Worm (Caenorhabditis elegans) whole organism, late embryonic: ENCODE data around the gene Y57G11B.6.
A peak's percentile ranks its signal among the peaks of the same experiment; 100 is the strongest.

ENCODE experiments used
- Y22D7AL.16 ChIP-seq: sonication (generic microtip); optimal IDR thresholded peaks from 2 replicates; lab custom pipeline; 2016; ENCODE audit warnings: missing genetic modification characterization, missing compliant biosample characterization
- ahr-1 ChIP-seq: sonication (generic microtip); optimal IDR thresholded peaks from 2 replicates; lab custom pipeline; 2016; ENCODE audit warnings: missing genetic modification characterization, missing compliant biosample characterization
- ceh-14 ChIP-seq: sonication (generic microtip); optimal IDR thresholded peaks from 2 replicates; lab custom pipeline; 2016; ENCODE audit warnings: missing genotype, missing genetic modification characterization, missing compliant biosample characterization
- ceh-18 ChIP-seq: sonication (generic microtip); optimal IDR thresholded peaks from 2 replicates; lab custom pipeline; 2016; ENCODE audit warnings: missing genetic modification characterization, missing compliant biosample characterization
- ceh-22 ChIP-seq: sonication (generic microtip); optimal IDR thresholded peaks from 2 replicates; lab custom pipeline; 2017; ENCODE audit warnings: missing biosample characterization, missing genetic modification characterization
- ceh-31 ChIP-seq: sonication (generic microtip); optimal IDR thresholded peaks from 2 replicates; lab custom pipeline; 2016; ENCODE audit warnings: missing genetic modification characterization, missing compliant biosample characterization
- ceh-48 ChIP-seq: sonication (generic microtip); optimal IDR thresholded peaks from 2 replicates; lab custom pipeline; 2016; ENCODE audit warnings: missing genetic modification characterization, inconsistent platforms, missing compliant biosample characterization
- ceh-9 ChIP-seq: sonication (generic microtip); optimal IDR thresholded peaks from 2 replicates; lab custom pipeline; 2016; ENCODE audit warnings: mild to moderate bottlenecking, missing genetic modification characterization, inconsistent platforms, missing compliant biosample characterization
- dve-1 ChIP-seq: sonication (generic microtip); optimal IDR thresholded peaks from 2 replicates; lab custom pipeline; 2017; ENCODE audit warnings: antibody characterized with exemption, mild to moderate bottlenecking, missing genetic modification characterization, missing compliant biosample characterization
- ets-4 ChIP-seq: sonication (generic microtip); optimal IDR thresholded peaks from 2 replicates; lab custom pipeline; 2016; ENCODE audit warnings: missing genetic modification characterization, missing compliant biosample characterization
- hlh-13 ChIP-seq: fragments of 200-800 bp; sonication (Bioruptor generic); optimal IDR thresholded peaks from 2 replicates; lab custom pipeline; 2018; ENCODE audit warnings: mild to moderate bottlenecking, missing genetic modification characterization, missing compliant biosample characterization
- hlh-6 ChIP-seq: sonication (generic microtip); optimal IDR thresholded peaks from 2 replicates; lab custom pipeline; 2016; ENCODE audit warnings: missing genotype, missing genetic modification characterization, missing compliant biosample characterization
- lin-11 ChIP-seq: fragments of 200-800 bp; sonication (Bioruptor generic); optimal IDR thresholded peaks from 2 replicates; lab custom pipeline; 2018; ENCODE audit warnings: mild to moderate bottlenecking, missing genetic modification characterization, missing compliant biosample characterization
- nhr-11 ChIP-seq: fragments of 150-350 bp; optimal IDR thresholded peaks from 2 replicates; lab custom pipeline; 2014; ENCODE audit warnings: missing biosample characterization, missing genetic modification characterization
- pqm-1 ChIP-seq: sonication (generic microtip); optimal IDR thresholded peaks from 2 replicates; lab custom pipeline; 2016; ENCODE audit warnings: missing genetic modification characterization, missing compliant biosample characterization
- pros-1 ChIP-seq: fragments of 150-350 bp; optimal IDR thresholded peaks from 2 replicates; lab custom pipeline; 2014; ENCODE audit warnings: missing biosample characterization, missing genetic modification reagents, missing genetic modification characterization
- rnt-1 ChIP-seq: sonication (generic microtip); optimal IDR thresholded peaks from 2 replicates; lab custom pipeline; 2016; ENCODE audit warnings: missing genetic modification characterization, missing compliant biosample characterization
- sdc-2 ChIP-seq: sonication (generic microtip); optimal IDR thresholded peaks from 2 replicates; lab custom pipeline; 2016; ENCODE audit warnings: missing genotype, missing genetic modification characterization, missing compliant biosample characterization
- sox-4 ChIP-seq: sonication (generic microtip); optimal IDR thresholded peaks from 2 replicates; lab custom pipeline; 2017; ENCODE audit warnings: mild to moderate bottlenecking, missing genetic modification characterization, inconsistent platforms, missing compliant biosample characterization
- tbx-2 ChIP-seq: sonication (generic microtip); optimal IDR thresholded peaks from 2 replicates; lab custom pipeline; 2016; ENCODE audit warnings: missing genetic modification characterization, missing compliant biosample characterization
- tbx-7 ChIP-seq: sonication (generic microtip); optimal IDR thresholded peaks from 2 replicates; lab custom pipeline; 2016; ENCODE audit warnings: missing genotype, missing genetic modification characterization, missing compliant biosample characterization
- unc-3 ChIP-seq, 2 experiments: fragments of 200-800 bp in 1 of 2; sonication (Bioruptor generic) in 1 of 2; sonication (generic microtip) in 1 of 2; conservative IDR thresholded peaks in 1 of 2; optimal IDR thresholded peaks in 1 of 2; 2 replicates each; pipeline versions ENCODE4 v1.3.6 to Lab custom; 2016 to 2022; ENCODE audit warnings: missing compliant biosample characterization in 2 of 2, missing genetic modification characterization in 2 of 2, missing genetic modification reagents in 1 of 2
- unc-42 ChIP-seq: sonication (generic microtip); optimal IDR thresholded peaks from 2 replicates; lab custom pipeline; 2016; ENCODE audit warnings: missing genotype, missing genetic modification characterization, missing compliant biosample characterization
- ztf-16 ChIP-seq: sonication (generic microtip); optimal IDR thresholded peaks from 2 replicates; lab custom pipeline; 2017; ENCODE audit warnings: missing genetic modification characterization, missing compliant biosample characterization

The Y57G11B.6 gene

DNA sequence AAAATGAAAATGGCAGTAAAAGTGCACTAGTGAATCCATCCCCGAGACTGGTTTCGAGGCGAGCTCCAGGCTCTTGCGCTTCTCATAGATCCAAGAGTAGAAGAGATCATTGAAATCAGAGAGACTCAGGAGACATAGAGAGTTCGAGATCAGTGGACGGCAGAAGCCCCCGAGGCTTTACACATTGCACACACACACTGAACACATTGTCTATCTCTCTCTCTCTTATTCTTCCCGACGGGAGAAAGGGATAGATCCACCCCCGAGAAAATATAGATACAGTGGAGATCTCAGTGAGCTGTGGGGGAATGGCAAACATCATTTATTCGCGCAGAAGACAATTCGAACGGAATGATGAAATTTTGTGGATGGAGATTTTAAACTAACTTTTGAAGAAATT is 47.7 kb downstream of the Y57G11B.6 start:
- TF ChIP-seq tbx-2 (tag; lab: Kevin White, UChicago) = peak; percentile 2
- peak; percentile 23 for TF ChIP-seq ceh-18
- TF ChIP-seq ceh-31 = no peak
- TF ChIP-seq rnt-1 = peak; percentile 77

- TF ChIP-seq ahr-1 (tag; lab: Kevin White, UChicago) (no peak), sdc-2 (no peak), ets-4 (tag; lab: Kevin White, UChicago) (no peak)
Observed at ce11 chrIV:14506042-14506441, 48.6 kb downstream of the Y57G11B.6 start.

DNA sequence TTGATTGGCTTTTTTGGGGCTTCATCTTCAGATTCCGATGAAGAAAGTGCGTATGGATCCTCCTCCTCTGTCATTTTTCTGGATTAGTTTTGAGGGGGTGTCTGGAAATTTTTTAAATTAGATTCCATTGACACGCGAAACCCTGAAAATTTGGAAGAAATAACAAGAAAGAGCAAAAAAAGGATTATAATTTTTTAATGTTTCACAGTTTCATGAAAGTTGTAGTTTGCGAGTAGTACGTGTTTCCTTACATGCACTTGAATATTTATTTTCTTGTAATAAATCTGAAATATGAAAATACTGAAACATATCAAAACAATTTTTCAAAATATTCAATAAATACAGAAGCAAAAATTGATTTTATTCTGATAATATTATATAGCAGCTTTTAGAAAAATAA is 49.6 kb downstream of the Y57G11B.6 start, which contains the start of gene tag-273:
TSS of gene tag-273 (minus strand) at position 101 of the 400 bp plus-strand sequence.
- TF ChIP-seq tbx-7 (tag; lab: Kevin White, UChicago) (no peak), nhr-11 (tag; lab: Kevin White, UChicago) (no peak), ztf-16 (tag; lab: Kevin White, UChicago) (no peak), ceh-14 (tag; lab: Kevin White, UChicago) (no peak), sox-4 (tag; lab: Kevin White, UChicago) (no peak), ceh-22 (tag; lab: Kevin White, UChicago) (no peak), ceh-9 (no peak), dve-1 (tag; lab: Kevin White, UChicago) (no peak), hlh-13 (no peak), Y22D7AL.16 (tag; lab: Kevin White, UChicago) (no peak), hlh-6 (no peak), ceh-48 (tag; lab: Kevin White, UChicago) (no peak), pros-1 (no peak), rnt-1 (no peak), pqm-1 (no peak), lin-11 (tag; lab: Kevin White, UChicago) (no peak), unc-42 (tag; lab: Kevin White, UChicago) (no peak), unc-3 (GFP tag; conservative IDR thresholded peaks at IDR 0.05; lab: Robert Waterston, UW) (no peak), unc-3 (tag; optimal IDR thresholded peaks at IDR 0.05; lab: Kevin White, UChicago) (no peak)
